Worm (Caenorhabditis elegans): ENCODE measurements around the gene B0403.5.

B0403.5 gene

ce11 chrX:7067250-7067958 is 9.9 kb downstream of the B0403.5 start:
- peak; percentile 39 for TF ChIP-seq pha-2 (tag; optimal IDR thresholded peaks at IDR 0.05)
- no peak for TF ChIP-seq T23F11.4 (GFP tag; optimal IDR thresholded peaks at IDR 0.05)
- no peak for TF ChIP-seq hlh-13 (GFP tag; optimal IDR thresholded peaks at IDR 0.05)

- TF ChIP-seq pqm-1 (tag; optimal IDR thresholded peaks at IDR 0.05), result peak; percentile 27
- TF ChIP-seq sox-4 (tag; optimal IDR thresholded peaks at IDR 0.05), result peak; percentile 20
- TF ChIP-seq che-1 (tag; optimal IDR thresholded peaks at IDR 0.05), result no peak
- no peak for TF ChIP-seq dmd-4 (tag; optimal IDR thresholded peaks at IDR 0.05; ENCODE audit: borderline replicate concordance)
- TF ChIP-seq ceh-18 (tag; optimal IDR thresholded peaks at IDR 0.05), result peak; percentile 42
- no peak for TF ChIP-seq lin-11 (tag; optimal IDR thresholded peaks at IDR 0.05)
- no peak for TF ChIP-seq hlh-13 (GFP tag; optimal IDR thresholded peaks at IDR 0.05)
- TF ChIP-seq pha-4 (tag; optimal IDR thresholded peaks at IDR 0.05), result no peak
- TF ChIP-seq ama-1 (optimal IDR thresholded peaks at IDR 0.05), result no peak
- no peak for TF ChIP-seq pag-3 (tag; optimal IDR thresholded peaks at IDR 0.05; ENCODE audit: borderline replicate concordance)
- TF ChIP-seq F13H6.1 (tag; optimal IDR thresholded peaks at IDR 0.05), result peak; percentile 47
- TF ChIP-seq lim-6 (tag; optimal IDR thresholded peaks at IDR 0.05), result no peak
- peak; percentile 20 for TF ChIP-seq ztf-16 (tag; optimal IDR thresholded peaks at IDR 0.05)
- peak; percentile 20 for TF ChIP-seq fax-1 (tag; optimal IDR thresholded peaks at IDR 0.05)
- no peak for TF ChIP-seq ceh-45 (GFP tag; IDR thresholded peaks at IDR 0.05)
- TF ChIP-seq eyg-1 (tag; optimal IDR thresholded peaks at IDR 0.05), result peak; percentile 20
- no peak for TF ChIP-seq syd-9 (tag; optimal IDR thresholded peaks at IDR 0.05)
- no peak for TF ChIP-seq madf-2 (tag; optimal IDR thresholded peaks at IDR 0.05)
- no peak for TF ChIP-seq unc-86 (tag; optimal IDR thresholded peaks at IDR 0.05)
- no peak for TF ChIP-seq T23F11.4 (GFP tag; optimal IDR thresholded peaks at IDR 0.05)
- no peak for TF ChIP-seq ceh-30 (tag; optimal IDR thresholded peaks at IDR 0.05)
- no peak for TF ChIP-seq ttx-3 (tag; optimal IDR thresholded peaks at IDR 0.05)
- TF ChIP-seq dve-1 (tag; optimal IDR thresholded peaks at IDR 0.05), result peak; percentile 48
- TF ChIP-seq gmeb-2 (tag; optimal IDR thresholded peaks at IDR 0.05), result no peak
- TF ChIP-seq ceh-22 (tag; optimal IDR thresholded peaks at IDR 0.05), result no peak
- TF ChIP-seq K09A11.1 (tag; optimal IDR thresholded peaks at IDR 0.05; ENCODE audit: insufficient read depth), result no peak
- TF ChIP-seq pros-1 (tag; optimal IDR thresholded peaks at IDR 0.05), result no peak
- peak; percentile 81 for TF ChIP-seq ceh-2 (tag; optimal IDR thresholded peaks at IDR 0.05)
- no peak for TF ChIP-seq fkh-10 (GFP tag; optimal IDR thresholded peaks at IDR 0.05)
- no peak for TF ChIP-seq npax-4 (tag; optimal IDR thresholded peaks at IDR 0.05)
- TF ChIP-seq nfya-1 (tag; optimal IDR thresholded peaks at IDR 0.05), result peak; percentile 100
- peak; percentile 47 for TF ChIP-seq fkh-6 (tag; optimal IDR thresholded peaks at IDR 0.05)
- no peak for TF ChIP-seq odd-2 (tag; optimal IDR thresholded peaks at IDR 0.05)
- TF ChIP-seq unc-42 (tag; optimal IDR thresholded peaks at IDR 0.05), result peak; percentile 68
- TF ChIP-seq elt-4 (tag; optimal IDR thresholded peaks at IDR 0.05), result no peak
- TF ChIP-seq nhr-232 (tag; optimal IDR thresholded peaks at IDR 0.05), result no peak
- TF ChIP-seq unc-55 (GFP tag; optimal IDR thresholded peaks at IDR 0.05), result no peak
- TF ChIP-seq elt-2 (tag; optimal IDR thresholded peaks at IDR 0.05), result peak; percentile 60
- no peak for TF ChIP-seq sox-2 (GFP tag; IDR thresholded peaks at IDR 0.05)
- TF ChIP-seq hlh-30 (tag; optimal IDR thresholded peaks at IDR 0.05; ENCODE audit: insufficient read depth), result peak; percentile 63
- TF ChIP-seq C08G9.2 (tag; optimal IDR thresholded peaks at IDR 0.05), result peak; percentile 80
- no peak for TF ChIP-seq ceh-48 (tag; optimal IDR thresholded peaks at IDR 0.05)
- no peak for TF ChIP-seq K02D7.2 (tag; optimal IDR thresholded peaks at IDR 0.05)
- TF ChIP-seq rnt-1 (tag; optimal IDR thresholded peaks at IDR 0.05), result peak; percentile 73
- no peak for TF ChIP-seq ahr-1 (tag; optimal IDR thresholded peaks at IDR 0.05)
- peak; percentile 49 for TF ChIP-seq ref-2 (tag; optimal IDR thresholded peaks at IDR 0.05)
- no peak for TF ChIP-seq mec-3 (tag; optimal IDR thresholded peaks at IDR 0.05; ENCODE audit: borderline replicate concordance)
- TF ChIP-seq tbx-2 (tag; optimal IDR thresholded peaks at IDR 0.05), result peak; percentile 89
- TF ChIP-seq ceh-34 (tag; optimal IDR thresholded peaks at IDR 0.05), result peak; percentile 67
- no peak for TF ChIP-seq pha-2 (tag; optimal IDR thresholded peaks at IDR 0.05)
Measured at ce11 chrX:7068400-7068799, 10.9 kb downstream of the B0403.5 start, which contains the start of gene pdi-6. Gene pdi-6, minus strand, starts transcription at chrX:7068563.
